Worm (Caenorhabditis elegans): ENCODE results near the gene rpl-11.1.

- TF ChIP-seq F10B5.3 (tag; optimal IDR thresholded peaks at IDR 0.05) (no peak), arid-1 (GFP tag; conservative IDR thresholded peaks at IDR 0.05) (no peak), ceh-82 (tag; optimal IDR thresholded peaks at IDR 0.05) (no peak), mep-1 (tag; optimal IDR thresholded peaks at IDR 0.05) (no peak), lin-13 (GFP tag; optimal IDR thresholded peaks at IDR 0.05) (no peak), nhr-77 (tag; optimal IDR thresholded peaks at IDR 0.05) (no peak), lin-39 (tag; optimal IDR thresholded peaks at IDR 0.05) (no peak)
Measured at ce11 chrV:3581034-3581433, 4.8 kb downstream of the rpl-11.1 start.
